Worm (Caenorhabditis elegans) whole organism, late embryonic: ENCODE data around the gene T05A8.11.

Source experiments
- C08G9.2 ChIP-seq: sonication (generic microtip); optimal IDR thresholded peaks from 2 replicates; lab custom pipeline; 2016; ENCODE audit warnings: mild to moderate bottlenecking, missing genetic modification characterization, moderate library complexity, missing compliant biosample characterization
- K09A11.1 ChIP-seq: sonication (generic microtip); optimal IDR thresholded peaks from 2 replicates; lab custom pipeline; 2017; ENCODE audit warnings: antibody characterized with exemption, mild to moderate bottlenecking, missing genetic modification characterization, missing compliant biosample characterization; ENCODE audit not compliant: insufficient read depth
- T23F11.4 ChIP-seq: fragments of 200-800 bp; sonication (Bioruptor generic); optimal IDR thresholded peaks from 2 replicates; lab custom pipeline; 2018; ENCODE audit warnings: mild to moderate bottlenecking, missing genetic modification characterization, missing compliant biosample characterization
- ama-1 ChIP-seq: fragments of 150-350 bp; optimal IDR thresholded peaks from 2 replicates; lab custom pipeline; 2014
- ceh-14 ChIP-seq: sonication (generic microtip); optimal IDR thresholded peaks from 2 replicates; lab custom pipeline; 2016; ENCODE audit warnings: missing genotype, missing genetic modification characterization, missing compliant biosample characterization
- ceh-2 ChIP-seq: sonication (generic microtip); optimal IDR thresholded peaks from 2 replicates; lab custom pipeline; 2016; ENCODE audit warnings: missing genotype, missing genetic modification characterization, missing compliant biosample characterization
- ceh-31 ChIP-seq: sonication (generic microtip); optimal IDR thresholded peaks from 2 replicates; lab custom pipeline; 2016; ENCODE audit warnings: missing genetic modification characterization, missing compliant biosample characterization
- ceh-45 ChIP-seq: fragments of 200-800 bp; sonication (Bioruptor generic); IDR thresholded peaks from 2 replicates; pipeline ENCODE4 v1.3.6; 2022; ENCODE audit warnings: missing genetic modification reagents, missing genetic modification characterization, missing compliant biosample characterization
- ceh-48 ChIP-seq: sonication (generic microtip); optimal IDR thresholded peaks from 2 replicates; lab custom pipeline; 2016; ENCODE audit warnings: missing genetic modification characterization, inconsistent platforms, missing compliant biosample characterization
- ceh-6 ChIP-seq: fragments of 200-800 bp; sonication (Bioruptor generic); optimal IDR thresholded peaks from 2 replicates; lab custom pipeline; 2018; ENCODE audit warnings: mild to moderate bottlenecking, missing genetic modification characterization, missing compliant biosample characterization
- che-1 ChIP-seq: sonication (generic microtip); optimal IDR thresholded peaks from 2 replicates; lab custom pipeline; 2016; ENCODE audit warnings: mild to moderate bottlenecking, missing genetic modification characterization, missing compliant biosample characterization
- dmd-4 ChIP-seq: sonication (generic microtip); optimal IDR thresholded peaks from 2 replicates; lab custom pipeline; 2016; ENCODE audit warnings: borderline replicate concordance, missing genetic modification characterization, missing compliant biosample characterization
- elt-2 ChIP-seq: sonication (generic microtip); optimal IDR thresholded peaks from 2 replicates; lab custom pipeline; 2016; ENCODE audit warnings: missing genetic modification reagents, missing genetic modification characterization, missing compliant biosample characterization
- elt-4 ChIP-seq: sonication (generic microtip); optimal IDR thresholded peaks from 2 replicates; lab custom pipeline; 2016; ENCODE audit warnings: missing genetic modification characterization, missing compliant biosample characterization
- eyg-1 ChIP-seq: sonication (generic microtip); optimal IDR thresholded peaks from 2 replicates; lab custom pipeline; 2016; ENCODE audit warnings: missing genotype, missing genetic modification characterization, missing compliant biosample characterization
- gmeb-2 ChIP-seq: sonication (generic microtip); optimal IDR thresholded peaks from 2 replicates; lab custom pipeline; 2016; ENCODE audit warnings: missing genetic modification characterization, inconsistent platforms, missing compliant biosample characterization
- hlh-15 ChIP-seq: sonication (generic microtip); optimal IDR thresholded peaks from 2 replicates; lab custom pipeline; 2016; ENCODE audit warnings: missing genetic modification characterization, missing compliant biosample characterization
- hlh-30 ChIP-seq: sonication (generic microtip); optimal IDR thresholded peaks from 2 replicates; lab custom pipeline; 2017; ENCODE audit warnings: antibody characterized with exemption, missing genetic modification characterization, missing compliant biosample characterization; ENCODE audit not compliant: insufficient read depth
- hlh-6 ChIP-seq: sonication (generic microtip); optimal IDR thresholded peaks from 2 replicates; lab custom pipeline; 2016; ENCODE audit warnings: missing genotype, missing genetic modification characterization, missing compliant biosample characterization
- lim-6 ChIP-seq: sonication (generic microtip); optimal IDR thresholded peaks from 2 replicates; lab custom pipeline; 2016; ENCODE audit warnings: missing genetic modification characterization, missing compliant biosample characterization
- lin-11 ChIP-seq: fragments of 200-800 bp; sonication (Bioruptor generic); optimal IDR thresholded peaks from 2 replicates; lab custom pipeline; 2018; ENCODE audit warnings: mild to moderate bottlenecking, missing genetic modification characterization, missing compliant biosample characterization
- mec-3 ChIP-seq: sonication (generic microtip); optimal IDR thresholded peaks from 2 replicates; lab custom pipeline; 2016; ENCODE audit warnings: borderline replicate concordance, missing genetic modification characterization, missing compliant biosample characterization
- nhr-11 ChIP-seq: fragments of 150-350 bp; optimal IDR thresholded peaks from 2 replicates; lab custom pipeline; 2014; ENCODE audit warnings: missing biosample characterization, missing genetic modification characterization
- nhr-232 ChIP-seq: sonication (generic microtip); optimal IDR thresholded peaks from 2 replicates; lab custom pipeline; 2016; ENCODE audit warnings: missing genetic modification characterization, missing compliant biosample characterization
- npax-4 ChIP-seq: sonication (generic microtip); optimal IDR thresholded peaks from 2 replicates; lab custom pipeline; 2016; ENCODE audit warnings: missing genetic modification characterization, missing compliant biosample characterization
- pqm-1 ChIP-seq: sonication (generic microtip); optimal IDR thresholded peaks from 2 replicates; lab custom pipeline; 2016; ENCODE audit warnings: missing genetic modification characterization, missing compliant biosample characterization
- ref-2 ChIP-seq: sonication (generic microtip); optimal IDR thresholded peaks from 2 replicates; lab custom pipeline; 2016; ENCODE audit warnings: missing genetic modification characterization, missing compliant biosample characterization
- rnt-1 ChIP-seq: sonication (generic microtip); optimal IDR thresholded peaks from 2 replicates; lab custom pipeline; 2016; ENCODE audit warnings: missing genetic modification characterization, missing compliant biosample characterization
- sdc-2 ChIP-seq: sonication (generic microtip); optimal IDR thresholded peaks from 2 replicates; lab custom pipeline; 2016; ENCODE audit warnings: missing genotype, missing genetic modification characterization, missing compliant biosample characterization
- sox-2 ChIP-seq: fragments of 200-800 bp; sonication (Bioruptor generic); IDR thresholded peaks from 2 replicates; pipeline ENCODE4 v1.3.6; 2022; ENCODE audit warnings: missing genetic modification reagents, missing genetic modification characterization, missing compliant biosample characterization
- sox-4 ChIP-seq: sonication (generic microtip); optimal IDR thresholded peaks from 2 replicates; lab custom pipeline; 2017; ENCODE audit warnings: mild to moderate bottlenecking, missing genetic modification characterization, inconsistent platforms, missing compliant biosample characterization
- ttx-3 ChIP-seq: sonication (generic microtip); optimal IDR thresholded peaks from 2 replicates; lab custom pipeline; 2016; ENCODE audit warnings: missing genetic modification reagents, missing genetic modification characterization, missing compliant biosample characterization
- unc-42 ChIP-seq: sonication (generic microtip); optimal IDR thresholded peaks from 2 replicates; lab custom pipeline; 2016; ENCODE audit warnings: missing genotype, missing genetic modification characterization, missing compliant biosample characterization
- unc-55 ChIP-seq: sonication (generic microtip); optimal IDR thresholded peaks from 2 replicates; lab custom pipeline; 2017; ENCODE audit warnings: missing biosample characterization, missing genetic modification reagents, missing genetic modification characterization
- unc-86 ChIP-seq: sonication (generic microtip); optimal IDR thresholded peaks from 2 replicates; lab custom pipeline; 2016; ENCODE audit warnings: missing genetic modification characterization, missing compliant biosample characterization
- zip-5 ChIP-seq: sonication (generic microtip); optimal IDR thresholded peaks from 2 replicates; lab custom pipeline; 2016; ENCODE audit warnings: missing genetic modification characterization, missing compliant biosample characterization
- ztf-16 ChIP-seq: sonication (generic microtip); optimal IDR thresholded peaks from 2 replicates; lab custom pipeline; 2017; ENCODE audit warnings: missing genetic modification characterization, missing compliant biosample characterization

Gene T05A8.11

DNA sequence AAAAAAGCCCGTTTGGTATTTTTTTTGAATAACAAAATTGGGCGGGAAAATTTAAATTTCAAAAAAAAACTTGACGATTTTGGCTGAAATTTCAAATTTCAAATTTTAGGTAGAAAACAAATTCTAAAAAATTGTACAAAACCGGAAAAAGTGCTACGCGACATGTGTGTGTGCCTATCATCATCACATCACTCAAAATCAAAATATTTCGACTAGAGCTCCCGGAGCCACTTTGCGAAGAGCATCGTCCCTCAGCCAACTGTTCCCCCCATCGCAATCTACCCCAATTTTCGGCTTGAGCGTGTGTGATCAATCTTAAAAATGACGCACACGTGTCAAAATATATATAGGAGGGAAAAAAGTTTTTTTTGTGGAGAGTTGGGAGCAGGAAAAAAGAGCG lies 1.3 kb upstream of the T05A8.11 start:
- TF ChIP-seq elt-4 (tag; lab: Kevin White, UChicago) (no peak), unc-55 (GFP tag; lab: Kevin White, UChicago) (peak; percentile 52)

ce11 chrII:2721992-2722391 lies 3.5 kb downstream of the T05A8.11 start:
- no peak for TF ChIP-seq che-1 (tag; lab: Kevin White, UChicago)
- TF ChIP-seq ceh-45, result no peak
- TF ChIP-seq rnt-1 (tag; lab: Kevin White, UChicago), result no peak
- TF ChIP-seq T23F11.4, result no peak
- no peak for TF ChIP-seq hlh-6
- no peak for TF ChIP-seq ref-2 (tag; lab: Kevin White, UChicago)
- TF ChIP-seq ceh-14 (tag; lab: Kevin White, UChicago), result no peak
- no peak for TF ChIP-seq ceh-48
- no peak for TF ChIP-seq K09A11.1 (tag; lab: Kevin White, UChicago)
- no peak for TF ChIP-seq gmeb-2 (tag; lab: Kevin White, UChicago)
- no peak for TF ChIP-seq lin-11 (tag; lab: Kevin White, UChicago)
- no peak for TF ChIP-seq unc-86 (tag; lab: Kevin White, UChicago)

DNA sequence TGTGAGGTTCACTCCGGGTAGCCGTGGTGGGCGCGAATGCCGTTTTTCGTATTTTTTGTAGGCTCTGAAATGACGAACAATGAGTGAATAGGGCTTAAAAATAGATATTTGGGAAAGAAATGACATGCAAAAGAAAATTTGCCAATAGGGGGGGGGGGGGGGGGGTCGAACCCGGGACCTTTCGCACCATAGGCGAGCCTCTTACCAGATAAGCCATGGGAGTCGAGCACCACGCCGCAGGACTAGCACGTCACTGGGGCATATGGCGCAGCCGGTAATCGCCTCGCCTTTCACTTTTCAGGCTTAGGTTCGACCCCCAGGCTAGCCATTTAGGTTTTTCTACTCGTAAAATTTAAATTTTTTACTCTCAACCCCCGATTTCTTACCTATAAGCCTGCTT lies 6.2 kb downstream of the T05A8.11 start:
- TF ChIP-seq che-1 (tag; lab: Kevin White, UChicago), result no peak
- TF ChIP-seq pqm-1 (tag; lab: Kevin White, UChicago), result no peak
- no peak for TF ChIP-seq npax-4 (tag; lab: Kevin White, UChicago)
- no peak for TF ChIP-seq ama-1

DNA sequence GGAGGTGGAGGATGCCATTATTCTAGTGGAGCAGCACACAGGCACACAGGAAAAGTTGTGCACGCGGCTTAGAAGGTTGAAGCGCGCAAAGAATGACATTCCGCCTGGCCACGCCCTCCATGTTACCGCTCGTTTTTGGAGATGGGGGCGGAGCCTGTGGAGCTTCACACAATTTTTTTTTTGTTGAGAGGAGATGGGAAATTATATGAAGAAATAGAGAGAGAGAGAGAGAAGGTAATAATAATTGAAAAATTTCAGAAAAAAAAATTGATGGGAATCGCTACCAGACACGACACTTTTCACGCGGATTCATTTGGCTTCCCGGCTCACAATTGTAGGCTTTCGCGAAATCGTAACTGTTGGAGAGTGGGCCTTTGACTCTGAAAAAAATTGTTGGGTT lies 8.1 kb downstream of the T05A8.11 start, which contains the start of gene T05A8.3:
Gene T05A8.3 (minus strand): TSS at position 101 of the 400 bp plus-strand sequence.
- no peak for TF ChIP-seq dmd-4 (tag; lab: Kevin White, UChicago)
- TF ChIP-seq, all 69 proteins: peak for 0

ce11 chrII:2710919-2711318 lies 14.5 kb downstream of the T05A8.11 start, which contains the start of gene T05A8.2:
Gene T05A8.2 (minus strand): TSS chrII:2711019.
- TF ChIP-seq nhr-232 (tag; lab: Kevin White, UChicago) (no peak), nhr-11 (no peak), mec-3 (tag; lab: Kevin White, UChicago) (no peak), ztf-16 (no peak), dmd-4 (tag; lab: Kevin White, UChicago) (no peak), ceh-6 (GFP tag; lab: Kevin White, UChicago) (no peak), che-1 (tag; lab: Kevin White, UChicago) (no peak), hlh-15 (tag; lab: Kevin White, UChicago) (no peak), T23F11.4 (no peak), hlh-6 (no peak), hlh-30 (no peak), npax-4 (tag; lab: Kevin White, UChicago) (no peak), sox-2 (GFP tag; lab: Robert Waterston, UW) (no peak), zip-5 (no peak), elt-2 (tag; lab: Kevin White, UChicago) (no peak), ceh-48 (no peak), sdc-2 (tag; lab: Kevin White, UChicago) (no peak)

- no peak for TF ChIP-seq nhr-232 (tag; lab: Kevin White, UChicago)
- TF ChIP-seq C08G9.2 (tag; lab: Kevin White, UChicago), result no peak
- TF ChIP-seq eyg-1 (tag; lab: Kevin White, UChicago), result no peak
- no peak for TF ChIP-seq sox-4 (tag; lab: Kevin White, UChicago)
- no peak for TF ChIP-seq lim-6 (tag; lab: Kevin White, UChicago)
- TF ChIP-seq unc-42 (tag; lab: Kevin White, UChicago), result no peak
- TF ChIP-seq dmd-4 (tag; lab: Kevin White, UChicago), result no peak
- TF ChIP-seq ceh-31 (tag; lab: Kevin White, UChicago), result no peak
- TF ChIP-seq ama-1, result no peak
- no peak for TF ChIP-seq ceh-2 (tag; lab: Kevin White, UChicago)
- TF ChIP-seq unc-86 (tag; lab: Kevin White, UChicago), result no peak
- TF ChIP-seq T23F11.4, result no peak
- no peak for TF ChIP-seq ceh-48
- no peak for TF ChIP-seq ttx-3 (tag; lab: Kevin White, UChicago)
Measured at ce11 chrII:2709942-2710341, 15.5 kb downstream of the T05A8.11 start, which contains the start of gene T05A8.1. Gene T05A8.1 (minus strand): TSS chrII:2710042.
